Worm (Caenorhabditis elegans): ENCODE measurements around the gene fbxa-90.
A peak's percentile ranks its signal among the peaks of the same experiment; 100 is the strongest.

fbxa-90 gene

DNA sequence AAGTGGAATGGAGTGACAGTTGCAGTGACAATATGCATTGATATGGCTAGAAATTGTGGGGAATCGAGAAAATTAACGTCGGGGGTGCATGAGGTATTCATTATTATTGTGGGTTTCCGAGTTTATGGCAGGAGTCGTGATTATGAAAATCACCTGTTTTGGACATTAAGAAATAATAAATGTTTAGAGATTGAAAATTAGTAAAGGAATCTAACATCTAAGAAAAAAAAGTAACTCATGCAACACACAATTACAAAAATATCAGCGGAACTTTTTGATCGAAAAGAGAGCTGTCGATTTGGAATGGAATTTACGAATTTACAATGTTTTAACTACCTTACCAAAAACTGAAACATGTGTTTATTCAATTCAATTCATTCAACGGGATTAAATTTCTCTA lies 11.8 kb upstream of the fbxa-90 start, which contains the start of gene srh-206:
Gene srh-206, minus strand, starts transcription at position 101 of the 400 bp plus-strand sequence.
- TF ChIP-seq T22C8.4 (GFP tag; IDR thresholded peaks at IDR 0.05) (no peak), ztf-29 (GFP tag; IDR thresholded peaks at IDR 0.05) (no peak), ztf-23 (GFP tag; IDR thresholded peaks at IDR 0.05) (no peak)

DNA sequence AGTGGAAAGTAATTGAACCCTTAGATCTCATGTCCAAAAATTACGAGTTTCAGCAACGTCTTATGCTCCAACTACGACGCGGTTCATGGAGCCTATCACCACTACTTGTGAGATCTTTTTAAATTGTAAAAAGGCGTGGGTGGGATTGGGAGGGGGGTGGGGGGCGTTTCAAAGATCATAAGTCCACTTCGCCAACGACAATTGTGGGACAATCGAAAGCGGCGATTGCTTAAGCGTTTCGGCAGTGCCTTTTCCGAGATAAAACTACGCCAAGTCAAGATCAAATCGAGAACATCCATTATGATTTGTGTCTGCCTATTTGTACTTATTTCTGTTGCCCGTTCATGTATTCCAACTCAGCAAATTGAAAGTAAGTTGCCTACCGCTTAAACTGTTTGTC lies 10.4 kb upstream of the fbxa-90 start, which contains the start of gene clec-239:
Gene clec-239, plus strand, starts transcription at position 301 of the 400 bp plus-strand sequence.
- TF ChIP-seq flt-1 (GFP tag; IDR thresholded peaks at IDR 0.05) (no peak), cog-1 (tag; optimal IDR thresholded peaks at IDR 0.05) (no peak), klf-2 (GFP tag; conservative IDR thresholded peaks at IDR 0.05) (no peak), ztf-29 (GFP tag; IDR thresholded peaks at IDR 0.05) (no peak), T22C8.4 (GFP tag; IDR thresholded peaks at IDR 0.05) (no peak), ztf-23 (GFP tag; IDR thresholded peaks at IDR 0.05) (no peak), ref-1 (GFP tag; conservative IDR thresholded peaks at IDR 0.05) (no peak), med-1 (GFP tag; optimal IDR thresholded peaks at IDR 0.05; ENCODE audit: insufficient read depth) (no peak)

DNA sequence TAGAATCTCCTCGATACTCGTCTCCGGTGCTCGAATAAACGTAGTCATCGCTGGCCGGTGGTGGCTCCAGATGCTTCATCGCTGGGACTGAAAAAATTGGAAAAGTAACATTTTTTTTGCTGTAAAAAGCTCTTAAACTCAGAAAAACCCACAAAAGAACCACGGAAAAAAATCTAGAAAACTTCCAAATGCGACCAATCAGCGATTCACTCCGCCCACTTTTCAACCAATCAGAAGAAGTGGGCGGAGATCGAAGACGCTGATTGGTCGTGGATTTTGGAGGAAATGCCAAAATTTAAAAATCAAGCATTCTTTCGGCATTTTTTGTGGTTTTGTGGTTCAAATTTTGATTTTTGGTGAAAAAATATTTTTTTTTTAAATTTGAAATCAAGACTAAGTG lies 7.6 kb upstream of the fbxa-90 start:
- TF ChIP-seq ztf-23 (GFP tag; IDR thresholded peaks at IDR 0.05) (no peak), med-1 (GFP tag; optimal IDR thresholded peaks at IDR 0.05; ENCODE audit: insufficient read depth) (no peak), tab-1 (GFP tag; IDR thresholded peaks at IDR 0.05) (no peak), flt-1 (GFP tag; IDR thresholded peaks at IDR 0.05) (no peak), ztf-29 (GFP tag; IDR thresholded peaks at IDR 0.05) (no peak), T22C8.4 (GFP tag; IDR thresholded peaks at IDR 0.05) (no peak), cog-1 (tag; optimal IDR thresholded peaks at IDR 0.05) (no peak), ref-1 (GFP tag; conservative IDR thresholded peaks at IDR 0.05) (no peak), klf-2 (GFP tag; conservative IDR thresholded peaks at IDR 0.05) (no peak)

ce11 chrV:16965655-16966054 lies 959 bp upstream of the fbxa-90 start, which contains the start of gene efl-1:
Gene efl-1, minus strand, starts transcription at chrV:16965675.
- TF ChIP-seq cog-1 (tag; optimal IDR thresholded peaks at IDR 0.05) (no peak), klf-2 (GFP tag; conservative IDR thresholded peaks at IDR 0.05) (no peak), ztf-23 (GFP tag; IDR thresholded peaks at IDR 0.05) (peak; percentile 65; the same call in 1 of the 2 replicates), flt-1 (GFP tag; IDR thresholded peaks at IDR 0.05) (no peak), tab-1 (GFP tag; IDR thresholded peaks at IDR 0.05) (no peak), med-1 (GFP tag; optimal IDR thresholded peaks at IDR 0.05; ENCODE audit: insufficient read depth) (no peak)

DNA sequence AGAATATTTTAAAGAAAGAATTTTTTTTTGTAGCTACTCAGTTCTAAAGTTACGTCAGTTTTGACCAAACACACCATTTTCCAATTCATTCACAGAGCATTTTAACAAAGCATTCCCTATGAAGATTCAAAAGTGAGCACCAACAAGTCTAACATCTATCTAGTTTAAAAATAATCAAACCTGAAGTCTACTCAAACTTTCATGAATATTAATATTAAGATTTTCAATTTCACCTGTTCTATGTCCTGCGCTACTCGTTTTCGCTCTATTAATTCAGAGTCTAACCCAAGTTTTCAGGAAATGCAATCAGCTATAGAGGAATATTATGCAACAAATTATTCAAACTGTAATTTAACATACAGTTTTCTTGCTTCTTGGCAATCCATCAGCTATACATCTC lies 5.5 kb downstream of the fbxa-90 start, which contains the start of gene srh-119:
Gene srh-119, plus strand, starts transcription at position 301 of the 400 bp plus-strand sequence.
- TF ChIP-seq T22C8.4 (GFP tag; IDR thresholded peaks at IDR 0.05) (no peak), ztf-29 (GFP tag; IDR thresholded peaks at IDR 0.05) (no peak), tab-1 (GFP tag; IDR thresholded peaks at IDR 0.05) (no peak), med-1 (GFP tag; optimal IDR thresholded peaks at IDR 0.05; ENCODE audit: insufficient read depth) (no peak), ztf-23 (GFP tag; IDR thresholded peaks at IDR 0.05) (no peak), cog-1 (tag; optimal IDR thresholded peaks at IDR 0.05) (no peak), flt-1 (GFP tag; IDR thresholded peaks at IDR 0.05) (no peak)

ce11 chrV:16973338-16973737 lies 6.7 kb downstream of the fbxa-90 start:
- TF ChIP-seq ztf-23 (GFP tag; IDR thresholded peaks at IDR 0.05) (no peak), ref-1 (GFP tag; conservative IDR thresholded peaks at IDR 0.05) (no peak), klf-2 (GFP tag; conservative IDR thresholded peaks at IDR 0.05) (no peak), flt-1 (GFP tag; IDR thresholded peaks at IDR 0.05) (no peak), ztf-29 (GFP tag; IDR thresholded peaks at IDR 0.05) (no peak), med-1 (GFP tag; optimal IDR thresholded peaks at IDR 0.05; ENCODE audit: insufficient read depth) (no peak), tab-1 (GFP tag; IDR thresholded peaks at IDR 0.05) (no peak), T22C8.4 (GFP tag; IDR thresholded peaks at IDR 0.05) (no peak), cog-1 (tag; optimal IDR thresholded peaks at IDR 0.05) (no peak)

- TF ChIP-seq ztf-29 (GFP tag; IDR thresholded peaks at IDR 0.05) (no peak), klf-2 (GFP tag; conservative IDR thresholded peaks at IDR 0.05) (no peak), tab-1 (GFP tag; IDR thresholded peaks at IDR 0.05) (no peak), T22C8.4 (GFP tag; IDR thresholded peaks at IDR 0.05) (no peak), cog-1 (tag; optimal IDR thresholded peaks at IDR 0.05) (no peak), med-1 (GFP tag; optimal IDR thresholded peaks at IDR 0.05; ENCODE audit: insufficient read depth) (no peak), flt-1 (GFP tag; IDR thresholded peaks at IDR 0.05) (no peak), ref-1 (GFP tag; conservative IDR thresholded peaks at IDR 0.05) (no peak)
These were observed 8.3 kb downstream of the fbxa-90 start, which contains the start of gene srx-54 for ce11 chrV:16974919-16975318. Gene srx-54, plus strand, starts transcription at chrV:16975219.

- TF ChIP-seq ztf-23 (GFP tag; IDR thresholded peaks at IDR 0.05) (no peak), flt-1 (GFP tag; IDR thresholded peaks at IDR 0.05) (no peak), tab-1 (GFP tag; IDR thresholded peaks at IDR 0.05) (no peak), T22C8.4 (GFP tag; IDR thresholded peaks at IDR 0.05) (no peak), ztf-29 (GFP tag; IDR thresholded peaks at IDR 0.05) (no peak), ref-1 (GFP tag; conservative IDR thresholded peaks at IDR 0.05) (no peak), cog-1 (tag; optimal IDR thresholded peaks at IDR 0.05) (no peak), klf-2 (GFP tag; conservative IDR thresholded peaks at IDR 0.05) (no peak), med-1 (GFP tag; optimal IDR thresholded peaks at IDR 0.05; ENCODE audit: insufficient read depth) (no peak)
These were observed 13.8 kb downstream of the fbxa-90 start, which contains the start of gene srz-54 for ce11 chrV:16980368-16980767. Gene srz-54, plus strand, starts transcription at chrV:16980668.

DNA sequence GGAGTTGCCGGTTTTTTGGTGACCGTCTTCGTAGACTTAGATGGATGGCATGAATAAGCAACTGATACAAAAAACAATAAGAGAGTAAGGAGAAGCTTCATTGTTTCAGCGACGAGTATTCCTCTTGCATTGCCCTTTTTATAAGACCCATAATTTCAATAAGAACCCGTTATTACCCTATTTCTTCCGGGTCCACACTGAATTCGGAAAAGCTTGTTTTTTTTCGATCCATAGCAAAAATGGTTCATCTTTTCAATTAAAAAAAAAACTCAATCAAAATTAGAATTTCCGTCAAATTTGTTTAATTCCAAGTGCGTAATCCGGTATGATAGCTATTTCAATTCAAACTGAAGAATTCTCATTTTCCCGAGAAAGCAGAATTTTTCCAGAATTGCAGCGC lies 20.4 kb downstream of the fbxa-90 start, which contains the start of gene Y102A5C.40:
Gene Y102A5C.40, minus strand, starts transcription at position 101 of the 400 bp plus-strand sequence.
- TF ChIP-seq tab-1 (GFP tag; IDR thresholded peaks at IDR 0.05) (no peak), ztf-29 (GFP tag; IDR thresholded peaks at IDR 0.05) (no peak), med-1 (GFP tag; optimal IDR thresholded peaks at IDR 0.05; ENCODE audit: insufficient read depth) (no peak), flt-1 (GFP tag; IDR thresholded peaks at IDR 0.05) (no peak), ref-1 (GFP tag; conservative IDR thresholded peaks at IDR 0.05) (no peak), T22C8.4 (GFP tag; IDR thresholded peaks at IDR 0.05) (no peak), cog-1 (tag; optimal IDR thresholded peaks at IDR 0.05) (no peak), ztf-23 (GFP tag; IDR thresholded peaks at IDR 0.05) (no peak), klf-2 (GFP tag; conservative IDR thresholded peaks at IDR 0.05) (no peak)

DNA sequence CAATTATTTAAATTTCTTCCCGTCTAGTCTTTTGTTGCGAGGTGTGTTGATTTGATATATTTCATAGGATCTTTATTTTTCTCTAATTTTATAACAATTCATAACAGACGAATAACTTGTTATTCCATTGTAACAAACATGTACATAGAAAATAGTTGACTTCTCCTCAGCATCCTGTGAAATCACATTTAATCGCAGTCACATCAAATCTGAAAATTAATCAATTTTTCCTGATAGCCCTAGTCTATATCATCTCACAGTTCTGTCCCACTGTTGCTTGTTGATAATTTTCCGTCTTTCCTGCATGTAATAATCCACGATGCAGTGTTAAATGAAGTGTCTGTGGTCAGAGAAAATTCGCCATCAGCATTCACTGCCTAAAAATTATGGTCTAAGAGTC lies 21.2 kb downstream of the fbxa-90 start:
- TF ChIP-seq med-1 (GFP tag; optimal IDR thresholded peaks at IDR 0.05; ENCODE audit: insufficient read depth) (no peak), klf-2 (GFP tag; conservative IDR thresholded peaks at IDR 0.05) (no peak), T22C8.4 (GFP tag; IDR thresholded peaks at IDR 0.05) (no peak), ztf-23 (GFP tag; IDR thresholded peaks at IDR 0.05) (no peak), tab-1 (GFP tag; IDR thresholded peaks at IDR 0.05) (no peak), ztf-29 (GFP tag; IDR thresholded peaks at IDR 0.05) (no peak)

All from whole organism, midembryonic.